Worm (Caenorhabditis elegans): Measurements from ENCODE around the gene csr-1.

csr-1 gene

DNA sequence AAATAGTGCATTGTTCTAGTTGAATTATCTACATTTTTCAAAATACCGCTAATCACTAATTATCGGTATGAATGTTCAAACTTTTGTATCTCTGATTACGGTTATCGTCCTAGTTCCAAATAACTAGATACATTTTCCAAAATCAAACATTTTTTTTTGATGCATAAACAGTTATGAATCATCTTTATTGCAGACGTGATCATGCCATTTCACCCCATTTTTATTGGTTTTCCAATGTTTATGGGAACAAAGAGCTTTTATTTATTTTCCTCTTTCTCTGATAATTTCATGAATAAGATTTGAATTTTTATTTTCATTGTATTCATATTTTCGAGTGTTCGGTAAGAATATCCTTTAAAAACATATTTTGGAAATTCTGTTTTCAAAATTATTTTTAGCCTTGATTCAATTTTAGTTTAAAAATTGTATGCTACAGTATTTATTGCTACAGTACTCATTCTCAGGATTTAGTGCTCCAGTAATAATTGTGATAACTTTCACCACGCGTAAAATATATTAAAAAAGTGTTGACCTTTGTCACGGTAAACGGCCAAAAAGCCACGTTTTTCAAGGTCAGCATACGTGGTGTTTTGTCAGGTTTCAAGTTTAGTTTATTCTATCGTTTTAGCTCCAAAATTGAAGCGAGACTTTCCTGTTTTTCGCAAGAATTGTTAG is at the start of gene csr-1:
TSS of gene csr-1 (plus strand) at position 625 of the 675 bp plus-strand sequence.
- TF ChIP-seq hlh-1 (tag; optimal IDR thresholded peaks at IDR 0.05): no peak
- no peak for TF ChIP-seq lsy-2 (tag; optimal IDR thresholded peaks at IDR 0.05)
- no peak for TF ChIP-seq elt-1 (tag; optimal IDR thresholded peaks at IDR 0.05; ENCODE audit: borderline replicate concordance, insufficient read depth)
- no peak for TF ChIP-seq nhr-28 (tag; optimal IDR thresholded peaks at IDR 0.05)
- no peak for TF ChIP-seq ceh-43 (GFP tag; optimal IDR thresholded peaks at IDR 0.05)

DNA sequence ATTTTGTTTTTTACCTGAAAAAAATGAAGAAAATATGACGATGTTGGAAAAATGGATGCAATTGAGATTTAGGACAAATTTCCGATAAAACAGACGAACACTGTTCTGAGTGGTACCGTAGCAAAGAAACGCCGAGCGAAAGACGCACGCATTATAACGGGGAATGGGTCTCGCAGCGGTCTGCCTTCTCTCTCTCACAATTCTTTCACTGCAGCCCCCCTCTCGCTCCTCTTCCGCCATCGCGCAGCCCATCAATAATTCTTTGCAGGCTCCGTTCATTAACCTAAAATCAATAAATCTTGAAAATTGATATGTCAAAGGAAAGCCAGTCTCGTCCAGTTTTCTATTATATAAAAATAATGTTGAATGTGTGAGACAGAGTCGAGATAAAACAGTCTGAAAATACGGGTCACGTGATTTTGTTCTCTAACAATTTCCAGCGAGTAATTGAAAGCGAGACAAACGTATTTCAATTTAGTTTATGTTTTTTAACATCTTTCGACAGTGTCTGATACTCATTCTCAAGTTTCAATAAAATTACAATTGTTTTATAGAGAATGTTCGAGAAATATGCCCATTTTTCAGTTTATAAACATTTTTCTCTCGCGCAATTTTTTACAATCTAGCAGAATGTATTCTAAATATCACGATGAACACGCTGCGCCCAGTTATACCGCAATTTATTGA is 47.5 kb upstream of the csr-1 start:
- peak; percentile 8 for TF ChIP-seq ces-1 (GFP tag; optimal IDR thresholded peaks at IDR 0.05)
- no peak for TF ChIP-seq ceh-83 (GFP tag; optimal IDR thresholded peaks at IDR 0.05)
- TF ChIP-seq mls-2 (tag; optimal IDR thresholded peaks at IDR 0.05): no peak
- peak; percentile 65 for TF ChIP-seq lsy-2 (tag; optimal IDR thresholded peaks at IDR 0.05)
- TF ChIP-seq hlh-1 (tag; optimal IDR thresholded peaks at IDR 0.05): peak; percentile 19
- TF ChIP-seq flh-1 (GFP tag; optimal IDR thresholded peaks at IDR 0.05): no peak
- TF ChIP-seq mep-1 (tag; optimal IDR thresholded peaks at IDR 0.05): peak; percentile 65
- TF ChIP-seq lin-32 (GFP tag; optimal IDR thresholded peaks at IDR 0.05): no peak
- TF ChIP-seq nhr-2 (tag; optimal IDR thresholded peaks at IDR 0.05): no peak
- no peak for TF ChIP-seq ceh-39 (tag; optimal IDR thresholded peaks at IDR 0.05)

DNA sequence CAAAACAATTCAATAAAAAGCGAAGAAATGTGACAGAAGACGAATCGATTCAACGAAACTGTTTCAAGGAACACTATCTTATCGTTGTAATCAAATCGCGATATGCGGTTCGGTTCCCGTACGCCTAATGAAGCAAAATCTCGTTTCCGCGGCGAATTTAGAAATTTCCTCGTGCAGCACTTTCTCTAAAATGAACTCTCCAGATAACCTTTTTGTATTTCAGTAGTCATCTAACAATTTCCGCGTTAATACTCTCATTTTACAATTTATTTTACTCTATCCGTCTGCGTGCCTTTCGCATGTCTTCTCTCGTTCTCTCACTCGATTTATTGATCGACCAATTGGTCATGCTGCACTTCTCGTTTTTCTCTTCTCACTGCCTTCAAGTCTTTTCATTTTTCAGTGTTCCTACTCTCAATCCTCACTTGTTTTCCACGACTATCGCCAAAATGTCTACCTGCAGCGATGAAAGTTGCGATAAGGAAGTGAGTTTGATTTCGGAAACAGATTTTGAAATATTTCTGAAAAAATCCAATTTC is 46.8 kb upstream of the csr-1 start, which contains the start of the genes npp-27 and ntl-4:
TSS of gene npp-27 (minus strand) at position 51 of the 539 bp plus-strand sequence.
TSS of gene ntl-4 (plus strand) at position 379 of the 539 bp plus-strand sequence.
- TF ChIP-seq ces-1 (GFP tag; optimal IDR thresholded peaks at IDR 0.05) (peak; percentile 6), hlh-1 (tag; optimal IDR thresholded peaks at IDR 0.05) (peak; percentile 30), ceh-83 (GFP tag; optimal IDR thresholded peaks at IDR 0.05) (peak; percentile 33), unc-39 (tag; optimal IDR thresholded peaks at IDR 0.05) (no peak), elt-1 (tag; optimal IDR thresholded peaks at IDR 0.05; ENCODE audit: borderline replicate concordance, insufficient read depth) (peak; percentile 83), blmp-1 (tag; optimal IDR thresholded peaks at IDR 0.05) (no peak), bed-3 (GFP tag; optimal IDR thresholded peaks at IDR 0.05) (no peak), drap-1 (GFP tag; optimal IDR thresholded peaks at IDR 0.05) (no peak), nhr-12 (tag; optimal IDR thresholded peaks at IDR 0.05) (no peak)

DNA sequence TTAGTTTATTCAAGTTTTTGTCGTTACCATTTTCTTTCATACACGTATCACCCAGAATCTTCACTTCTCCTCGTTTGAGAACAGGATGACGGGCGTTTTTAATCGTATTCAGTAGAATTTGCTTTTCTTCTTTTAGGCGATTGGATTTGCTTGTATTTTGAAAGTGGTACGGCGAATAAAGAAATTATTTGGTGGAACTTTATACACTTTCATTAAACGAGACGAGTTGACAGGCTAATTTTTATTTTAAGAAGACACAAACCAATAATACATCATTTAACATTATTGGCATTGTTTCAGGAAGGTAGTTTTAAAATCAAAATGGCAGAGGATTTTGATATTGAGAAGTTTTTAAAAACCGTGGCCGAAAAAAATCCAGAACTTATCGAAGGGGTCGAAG is 42.1 kb upstream of the csr-1 start, which contains the start of gene C49H3.4:
TSS of gene C49H3.4 (plus strand) at position 301 of the 400 bp plus-strand sequence.
- TF ChIP-seq nhr-2 (tag; optimal IDR thresholded peaks at IDR 0.05) (no peak), ceh-39 (tag; optimal IDR thresholded peaks at IDR 0.05) (no peak), tbx-8 (GFP tag; optimal IDR thresholded peaks at IDR 0.05) (no peak)

DNA sequence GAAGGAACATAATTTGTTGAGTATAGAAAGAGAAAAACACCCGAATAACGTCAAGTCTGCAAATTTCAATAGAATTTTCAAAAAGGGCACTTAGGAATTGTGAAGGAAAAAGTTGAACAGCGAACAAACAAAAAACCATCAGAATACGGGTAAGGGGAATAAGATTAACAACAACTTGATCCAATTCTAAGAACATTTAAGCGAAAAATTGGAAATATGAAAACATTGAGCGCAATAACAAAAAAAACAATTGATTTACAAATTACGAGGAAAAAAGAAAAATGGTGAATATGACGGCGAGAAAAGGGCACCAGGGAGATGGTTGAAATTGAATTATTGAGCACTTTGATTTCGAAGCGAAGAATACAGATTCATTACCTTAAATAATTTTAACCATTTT is 40.2 kb upstream of the csr-1 start:
- TF ChIP-seq drap-1 (GFP tag; optimal IDR thresholded peaks at IDR 0.05) (no peak), nhr-12 (tag; optimal IDR thresholded peaks at IDR 0.05) (no peak), unc-39 (tag; optimal IDR thresholded peaks at IDR 0.05) (no peak), hlh-1 (tag; optimal IDR thresholded peaks at IDR 0.05) (no peak)

DNA sequence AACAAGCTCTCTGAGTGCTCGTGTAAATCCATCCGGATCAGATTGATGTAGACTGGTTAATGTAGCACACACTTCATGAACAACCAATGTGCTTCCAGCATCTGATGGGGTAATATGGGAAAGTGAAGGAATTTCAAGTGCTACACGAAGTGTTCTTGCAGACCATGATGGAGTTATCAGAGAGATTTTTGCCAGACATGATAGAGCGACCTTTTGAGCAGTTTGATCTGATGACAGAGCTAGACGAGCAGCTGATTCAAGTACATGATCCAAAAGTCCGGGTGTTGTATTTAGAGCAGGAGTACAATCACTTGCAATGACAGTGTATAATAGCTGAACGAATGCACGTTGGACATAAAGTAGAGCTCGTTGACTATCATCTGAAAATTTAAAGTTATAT is 39.2 kb upstream of the csr-1 start:
- no peak for TF ChIP-seq mep-1 (tag; optimal IDR thresholded peaks at IDR 0.05)
- no peak for TF ChIP-seq elt-3 (tag; optimal IDR thresholded peaks at IDR 0.05)
- no peak for TF ChIP-seq blmp-1 (tag; optimal IDR thresholded peaks at IDR 0.05)
- TF ChIP-seq hlh-1 (tag; optimal IDR thresholded peaks at IDR 0.05): no peak
- TF ChIP-seq unc-62 (GFP tag; optimal IDR thresholded peaks at IDR 0.05): no peak
- no peak for TF ChIP-seq unc-120 (tag; optimal IDR thresholded peaks at IDR 0.05; ENCODE audit: poor library complexity, severe bottlenecking)
- no peak for TF ChIP-seq ceh-39 (tag; optimal IDR thresholded peaks at IDR 0.05)
- TF ChIP-seq lin-13 (tag; optimal IDR thresholded peaks at IDR 0.05): no peak
- TF ChIP-seq ceh-43 (GFP tag; optimal IDR thresholded peaks at IDR 0.05): no peak
- no peak for TF ChIP-seq flh-1 (GFP tag; optimal IDR thresholded peaks at IDR 0.05)
- TF ChIP-seq sptf-1 (tag; optimal IDR thresholded peaks at IDR 0.05): no peak
- TF ChIP-seq drap-1 (GFP tag; optimal IDR thresholded peaks at IDR 0.05): no peak
- no peak for TF ChIP-seq ceh-83 (GFP tag; optimal IDR thresholded peaks at IDR 0.05)
- TF ChIP-seq lsy-2 (tag; optimal IDR thresholded peaks at IDR 0.05): no peak
- TF ChIP-seq nhr-28 (tag; optimal IDR thresholded peaks at IDR 0.05): no peak
- no peak for TF ChIP-seq M03D4.4 (tag; optimal IDR thresholded peaks at IDR 0.05)
- TF ChIP-seq nhr-76 (tag; optimal IDR thresholded peaks at IDR 0.05): no peak
- no peak for TF ChIP-seq lin-32 (GFP tag; optimal IDR thresholded peaks at IDR 0.05)

All from whole organism, mixed stage, embryonic.